Worm (Caenorhabditis elegans) whole organism, dauer: ENCODE data around the gene nspg-7.2.

Experiments used
- unc-62 ChIP-seq: sonication (generic microtip); optimal IDR thresholded peaks from 2 replicates; lab custom pipeline; 2017; ENCODE audit warnings: missing biosample characterization, missing genetic modification reagents, missing genetic modification characterization

nspg-7.2 gene

DNA sequence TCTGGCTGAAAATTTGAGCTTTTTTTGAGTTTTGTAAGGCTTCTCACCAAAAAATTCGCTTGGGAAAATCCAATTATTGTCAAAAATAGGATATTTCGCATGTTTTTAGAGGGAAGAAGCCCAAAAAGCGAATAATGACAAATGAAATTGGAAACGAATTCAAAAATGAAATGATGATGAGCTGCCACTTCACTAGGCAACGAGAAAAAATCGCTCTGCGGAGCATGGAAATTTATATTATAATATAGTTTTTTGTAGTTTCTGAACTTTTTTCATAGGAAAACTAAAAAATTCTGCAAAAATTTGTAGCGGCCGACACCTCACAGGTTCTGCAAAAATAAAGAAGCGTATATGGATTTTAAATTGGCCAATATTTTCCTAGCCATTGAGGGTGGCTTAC is 5.2 kb downstream of the nspg-7.2 start, which contains the start of gene Y53G8AL.3:
Y53G8AL.3 (minus strand) TSS at position 101 of the 400 bp plus-strand sequence.
- no peak for TF ChIP-seq unc-62

DNA sequence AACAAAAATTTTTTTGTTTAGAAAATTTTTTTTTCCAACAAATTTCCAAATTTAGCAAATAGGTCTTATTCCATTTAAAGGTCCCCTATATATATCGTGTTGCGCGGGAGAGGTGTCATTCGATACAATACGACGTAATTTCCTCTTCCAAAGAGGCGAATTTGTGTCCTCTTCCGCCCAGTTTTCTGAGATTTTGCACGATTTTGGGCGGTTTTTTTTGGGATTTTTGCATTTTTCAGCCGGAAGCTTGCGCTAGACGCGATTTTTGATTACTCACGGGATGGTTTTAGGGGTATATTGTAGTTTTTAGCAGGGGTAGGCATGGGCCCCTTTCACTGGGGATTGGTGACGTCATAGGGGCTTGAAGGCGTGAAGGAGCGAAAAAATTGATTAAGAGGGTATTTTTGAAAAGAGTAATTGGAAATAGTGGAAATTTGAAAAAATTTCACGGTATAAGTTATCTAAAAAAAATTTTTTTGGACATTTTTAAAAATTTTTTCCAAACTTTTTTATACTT is 7.6 kb downstream of the nspg-7.2 start, which contains the start of gene Y53G8AL.4:
Y53G8AL.4 (minus strand) TSS at position 51 of the 517 bp plus-strand sequence.
- TF ChIP-seq unc-62 = no peak

DNA sequence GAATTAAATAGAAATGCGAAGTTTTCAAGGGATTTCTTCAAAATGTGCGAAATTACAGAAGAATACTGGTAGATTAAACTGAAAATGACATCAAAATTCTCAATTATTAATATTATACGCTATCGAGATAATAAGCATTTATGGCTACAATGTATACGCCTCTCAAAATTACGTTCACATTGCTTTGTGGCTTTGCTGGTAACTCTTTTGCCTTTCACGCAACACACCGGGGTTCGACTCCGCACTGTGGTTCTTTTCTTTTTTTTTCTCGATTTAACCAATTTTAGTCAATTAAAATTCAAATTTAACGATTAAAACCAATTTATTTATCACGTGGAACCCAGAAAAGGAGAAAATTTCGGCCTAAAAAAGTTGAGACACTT is 9.2 kb downstream of the nspg-7.2 start:
- no peak for TF ChIP-seq unc-62

DNA sequence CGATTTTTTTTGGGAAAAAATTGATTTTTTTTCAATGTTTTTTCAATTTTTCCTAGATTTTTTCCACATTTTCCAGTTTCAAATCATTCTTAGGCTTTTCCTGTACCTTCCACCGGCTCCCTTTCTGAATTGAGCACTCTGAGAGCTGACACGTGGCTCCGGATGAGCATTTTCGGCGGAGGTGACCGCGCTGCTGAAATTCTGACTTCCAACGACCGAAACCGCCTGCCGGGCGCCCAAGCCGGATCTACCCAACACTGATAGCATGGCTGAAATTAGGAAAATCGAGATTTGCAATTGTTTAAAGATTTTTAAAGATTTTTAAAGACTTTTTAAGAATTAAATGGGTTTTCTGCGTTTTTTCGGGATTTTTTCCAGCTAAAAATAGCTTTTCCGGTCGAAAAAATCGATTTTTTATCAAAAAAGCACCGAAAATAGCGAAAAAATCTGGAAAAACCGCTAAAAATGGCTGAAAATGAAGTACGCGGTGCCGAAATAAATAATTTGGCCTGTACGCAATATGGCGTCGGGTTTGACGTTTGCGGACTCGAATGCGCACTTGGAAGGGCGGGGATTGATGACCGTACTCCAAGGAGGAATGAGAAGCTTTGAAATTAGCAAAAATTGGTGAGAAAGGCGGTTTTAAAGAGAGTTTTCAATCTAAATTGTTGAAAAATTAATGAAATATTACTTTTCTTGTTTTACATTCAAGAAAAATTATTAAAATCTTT is 9.7 kb downstream of the nspg-7.2 start, which contains the start of gene nduf-9:
nduf-9 (minus strand) TSS at position 269 of the 731 bp plus-strand sequence.
- no peak for TF ChIP-seq unc-62

DNA sequence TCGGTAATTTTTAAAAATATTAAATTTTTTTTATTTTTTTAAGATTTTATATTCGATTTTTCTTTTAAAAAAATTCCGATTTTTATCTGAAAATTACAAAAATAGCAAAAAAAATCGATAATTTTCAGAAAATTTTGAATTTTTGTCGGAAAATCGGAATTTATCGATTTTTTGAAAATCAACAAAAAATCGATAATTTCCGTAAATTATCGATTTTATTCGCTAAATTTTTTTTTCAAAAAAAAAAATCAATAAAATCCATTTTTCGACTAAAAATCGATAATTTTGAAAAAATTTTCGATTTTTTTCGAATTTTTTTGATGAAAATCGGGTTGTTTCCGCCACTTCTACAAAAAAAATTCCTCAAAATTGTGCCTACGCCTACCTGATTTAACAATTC is 15.8 kb downstream of the nspg-7.2 start:
- TF ChIP-seq unc-62 = no peak

DNA sequence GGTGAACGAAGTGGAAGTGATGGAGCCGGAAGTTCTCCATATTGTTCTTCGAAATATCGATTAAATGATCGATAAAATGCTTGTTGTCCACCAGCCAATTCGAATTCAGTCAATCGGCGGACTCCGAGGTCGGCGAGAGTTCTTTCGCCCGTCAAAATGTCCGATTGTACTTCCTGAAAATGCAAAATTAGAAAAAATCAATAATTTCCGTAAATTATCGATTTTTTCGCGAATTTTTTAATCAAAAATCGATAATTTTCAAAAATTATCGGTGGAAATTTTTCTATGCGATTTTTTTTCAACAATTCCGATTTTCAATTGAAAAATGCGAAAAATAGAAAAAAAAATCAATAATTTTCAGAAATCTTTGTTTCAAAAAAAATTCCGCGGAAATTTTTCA is 16.3 kb downstream of the nspg-7.2 start:
- no peak for TF ChIP-seq unc-62

DNA sequence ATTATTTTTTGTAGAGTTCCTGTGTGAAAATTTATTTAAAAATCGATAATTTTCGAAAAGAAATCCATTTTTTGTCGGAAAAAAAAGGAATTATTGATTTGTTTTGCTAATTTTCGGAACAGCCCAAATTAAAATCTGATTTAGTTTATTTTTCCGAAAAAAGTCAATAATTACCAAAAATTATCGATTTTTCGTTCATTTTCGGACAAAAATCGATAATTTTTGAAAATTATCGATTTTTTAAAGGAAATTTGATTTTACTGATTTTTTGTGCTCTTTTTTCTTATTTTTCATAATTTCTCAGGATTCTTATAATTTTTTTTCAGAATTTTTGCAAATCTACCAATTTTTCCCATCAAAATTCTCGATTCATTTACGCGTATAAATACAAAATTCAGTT is 16.8 kb downstream of the nspg-7.2 start:
- TF ChIP-seq unc-62 = no peak

DNA sequence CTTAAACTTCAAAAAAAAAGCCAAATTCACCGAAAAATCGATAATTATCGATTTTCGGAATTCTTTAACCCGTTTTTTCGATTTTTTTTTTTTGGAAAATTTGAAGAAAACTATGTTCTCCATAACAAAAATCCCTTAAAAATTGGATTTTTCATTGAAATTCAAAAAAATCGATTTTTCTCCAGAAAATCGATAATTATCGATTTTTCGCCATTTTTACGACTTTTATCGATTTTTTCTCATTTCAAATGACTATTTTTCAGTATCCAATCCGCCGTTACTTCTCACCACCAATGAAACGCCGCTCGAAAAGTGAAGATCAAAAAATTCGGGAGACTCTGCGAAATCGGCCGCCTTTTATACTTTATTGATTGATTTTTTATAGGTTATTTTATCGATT is 17.3 kb downstream of the nspg-7.2 start:
- no peak for TF ChIP-seq unc-62

DNA sequence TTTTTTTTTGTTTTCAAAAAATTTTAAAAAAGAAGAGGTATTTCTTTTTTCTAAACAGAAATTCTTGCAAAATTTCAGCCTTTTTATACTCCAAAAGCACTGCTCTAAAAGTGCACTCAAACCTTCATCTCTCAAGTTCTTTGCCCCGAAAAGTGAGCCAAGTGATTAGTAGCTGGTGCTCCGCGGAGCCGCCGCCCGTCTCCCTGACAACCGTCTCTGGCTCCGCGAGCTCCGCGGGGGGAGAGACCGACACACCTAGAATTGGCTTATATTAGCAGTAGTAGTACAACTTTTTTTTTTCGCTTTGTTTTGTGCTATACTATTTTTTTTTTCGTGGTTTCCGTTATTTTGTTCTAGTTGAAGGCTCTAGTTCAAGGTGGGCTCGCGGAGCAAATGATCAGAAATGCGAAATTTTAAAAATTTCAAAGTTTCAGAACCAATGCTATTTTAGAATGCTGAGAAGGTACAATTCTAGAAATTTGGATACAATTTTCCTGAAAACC is 25.5 kb downstream of the nspg-7.2 start, which contains the start of gene Y53G8AL.1:
Y53G8AL.1 (plus strand) TSS at position 453 of the 503 bp plus-strand sequence.
- no peak for TF ChIP-seq unc-62

DNA sequence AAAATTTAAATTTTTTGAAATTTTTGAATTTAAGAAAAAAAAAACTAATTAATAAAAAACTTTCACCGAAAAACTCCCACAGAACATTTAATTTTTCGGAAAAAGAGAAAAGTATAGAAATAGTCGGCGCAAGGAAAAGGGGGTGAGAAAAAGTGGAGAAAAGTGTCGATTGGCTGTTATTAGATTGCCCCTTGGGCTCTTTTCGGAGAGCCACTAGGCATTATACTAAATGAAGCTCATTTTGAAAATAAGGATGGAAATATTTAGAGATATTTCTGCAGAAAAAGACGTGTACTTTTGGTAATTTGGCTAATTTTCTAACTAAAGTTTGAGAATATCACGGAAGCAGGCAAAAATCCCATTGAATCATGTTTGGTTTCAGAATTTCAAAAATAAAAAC is 34.1 kb downstream of the nspg-7.2 start:
- no peak for TF ChIP-seq unc-62

DNA sequence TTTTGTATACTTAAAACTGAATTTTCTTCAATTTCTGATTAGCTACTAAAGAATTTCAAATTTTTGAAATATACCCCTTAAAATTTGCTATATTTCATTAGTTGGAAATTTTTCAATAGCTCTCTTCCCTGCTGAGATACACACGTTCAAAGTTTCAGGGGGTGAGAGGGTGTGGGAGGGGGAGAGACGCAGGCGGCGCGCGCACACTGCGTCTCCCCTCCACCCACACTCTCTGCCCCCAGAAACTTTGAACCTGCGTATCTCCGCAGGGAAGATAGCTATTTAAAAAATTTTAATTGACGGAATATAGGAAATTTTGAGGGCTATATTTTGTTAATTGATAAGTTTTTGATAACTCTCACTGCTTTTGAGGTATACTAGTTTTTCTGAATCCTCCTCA is 35.5 kb downstream of the nspg-7.2 start:
- no peak for TF ChIP-seq unc-62

DNA sequence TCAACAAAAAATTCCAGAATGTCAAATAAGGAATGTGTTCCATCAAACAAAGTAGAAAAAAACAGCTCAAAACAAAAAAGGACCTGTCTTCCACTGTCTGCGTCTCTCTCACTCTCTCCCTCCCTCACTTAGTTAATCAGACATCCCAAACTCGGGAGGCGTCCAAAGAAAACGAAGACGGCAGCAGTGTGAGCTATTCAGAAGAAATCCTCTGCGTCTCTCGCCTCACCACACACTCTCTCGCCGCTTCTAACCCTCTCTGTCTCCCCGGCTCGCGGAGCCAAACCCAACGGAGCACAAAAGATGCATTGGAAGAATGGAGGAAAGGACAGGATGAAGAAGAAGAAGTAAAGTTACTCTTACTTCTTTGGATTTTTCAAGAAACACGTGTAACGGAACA is 37.9 kb downstream of the nspg-7.2 start:
- TF ChIP-seq unc-62 = no peak

DNA sequence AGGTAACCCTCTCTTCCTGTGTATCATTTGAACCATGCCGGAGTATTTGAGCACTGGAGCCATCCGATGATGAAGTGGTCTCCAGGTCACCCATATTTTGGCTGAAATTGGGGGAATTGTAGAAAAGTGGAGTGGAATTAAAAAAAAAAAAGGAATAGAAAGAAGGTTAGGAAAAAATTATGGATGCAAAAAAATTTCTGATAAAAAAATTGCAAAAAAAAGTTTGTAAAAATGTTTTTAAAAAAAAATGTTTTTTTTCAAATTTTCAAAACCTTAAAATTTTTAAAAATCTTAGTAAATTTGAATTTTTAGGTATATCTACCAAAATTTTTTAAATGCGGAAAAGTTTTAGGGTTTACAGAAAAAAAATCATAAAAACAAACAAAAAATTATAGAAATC is 39.2 kb downstream of the nspg-7.2 start, which contains the start of gene frm-8:
frm-8 (minus strand) TSS at position 101 of the 400 bp plus-strand sequence.
- no peak for TF ChIP-seq unc-62
